Fruit fly (Drosophila melanogaster) whole organism, embryonic: ENCODE results near the gene CG46310.

Experiments used
- CG11398 ChIP-seq: fragments of 200-800 bp; sonication (Bioruptor generic); optimal IDR thresholded peaks from 2 replicates; lab custom pipeline; 2016; ENCODE audit warnings: missing biosample characterization, missing genetic modification characterization
- CG11504 ChIP-seq: fragments of 200-800 bp; sonication (Bioruptor generic); optimal IDR thresholded peaks from 3 replicates; lab custom pipeline; 2019; ENCODE audit warnings: missing biosample characterization, mild to moderate bottlenecking, missing genetic modification characterization, moderate library complexity
- CG12391 ChIP-seq: fragments of 200-800 bp; sonication (Bioruptor generic); optimal IDR thresholded peaks from 3 replicates; lab custom pipeline; 2018; ENCODE audit warnings: missing biosample characterization, mild to moderate bottlenecking, missing genetic modification characterization, moderate library complexity
- CG14710 ChIP-seq: fragments of 200-800 bp; sonication (Bioruptor generic); optimal IDR thresholded peaks from 3 replicates; lab custom pipeline; 2019; ENCODE audit warnings: missing biosample characterization, mild to moderate bottlenecking, missing genetic modification characterization, moderate library complexity
- CG1647 ChIP-seq: fragments of 200-800 bp; sonication (Bioruptor generic); optimal IDR thresholded peaks from 3 replicates; lab custom pipeline; 2016; ENCODE audit warnings: missing biosample characterization, missing genetic modification characterization
- CG1792 ChIP-seq: fragments of 200-800 bp; sonication (Bioruptor generic); optimal IDR thresholded peaks from 2 replicates; lab custom pipeline; 2016; ENCODE audit warnings: missing biosample characterization, missing genetic modification characterization
- CG18011 ChIP-seq: fragments of 200-800 bp; sonication (Bioruptor generic); optimal IDR thresholded peaks from 2 replicates; lab custom pipeline; 2017; ENCODE audit warnings: missing biosample characterization, missing genetic modification characterization, mild to moderate bottlenecking, moderate library complexity, missing genotype
- CG2129 ChIP-seq: fragments of 200-800 bp; sonication (Bioruptor generic); IDR thresholded peaks from 2 replicates; pipeline ENCODE4 v1.3.6; 2022; ENCODE audit warnings: missing biosample characterization, missing genetic modification characterization; ENCODE audit not compliant: partially characterized antibody
- CG30403 ChIP-seq: fragments of 200-800 bp; sonication (Bioruptor generic); optimal IDR thresholded peaks from 3 replicates; lab custom pipeline; 2016; ENCODE audit warnings: missing biosample characterization, missing genetic modification characterization
- CG31388 ChIP-seq: fragments of 200-800 bp; sonication (Bioruptor generic); optimal IDR thresholded peaks from 2 replicates; lab custom pipeline; 2016; ENCODE audit warnings: missing biosample characterization, missing genetic modification characterization
- CG31441 ChIP-seq: fragments of 200-800 bp; sonication (Bioruptor generic); IDR thresholded peaks from 2 replicates; pipeline ENCODE4 v1.3.6; 2022; ENCODE audit warnings: missing biosample characterization, missing genetic modification characterization
- CG3163 ChIP-seq: fragments of 200-800 bp; sonication (Bioruptor generic); optimal IDR thresholded peaks from 3 replicates; lab custom pipeline; 2016; ENCODE audit warnings: missing biosample characterization, missing genetic modification characterization
- CG6765 ChIP-seq: fragments of 200-800 bp; sonication (Bioruptor generic); optimal IDR thresholded peaks from 3 replicates; lab custom pipeline; 2017; ENCODE audit warnings: missing biosample characterization, mild to moderate bottlenecking, missing genetic modification characterization
- CG6791 ChIP-seq: fragments of 200-800 bp; sonication (Bioruptor generic); IDR thresholded peaks from 3 replicates; pipeline ENCODE4 v1.3.6; 2022; ENCODE audit warnings: missing biosample characterization, missing genetic modification characterization; ENCODE audit not compliant: partially characterized antibody
- CG6854 ChIP-seq: fragments of 200-800 bp; sonication (Bioruptor generic); optimal IDR thresholded peaks from 3 replicates; lab custom pipeline; 2017; ENCODE audit warnings: missing biosample characterization, mild to moderate bottlenecking, missing genetic modification characterization
- CG7556 ChIP-seq: fragments of 200-800 bp; sonication (Bioruptor generic); optimal IDR thresholded peaks from 2 replicates; lab custom pipeline; 2017; ENCODE audit warnings: missing biosample characterization, mild to moderate bottlenecking, missing genetic modification characterization
- CG7963 ChIP-seq: fragments of 200-800 bp; sonication (Bioruptor generic); IDR thresholded peaks from 3 replicates; pipeline ENCODE4 v1.3.6; 2022; ENCODE audit warnings: missing biosample characterization, missing genetic modification characterization; ENCODE audit not compliant: partially characterized antibody
- ERR ChIP-seq: fragments of 200-800 bp; sonication (Bioruptor generic); optimal IDR thresholded peaks from 2 replicates; lab custom pipeline; 2016; ENCODE audit warnings: missing biosample characterization, missing genetic modification characterization
- Elba2 ChIP-seq: fragments of 200-800 bp; sonication (Bioruptor generic); optimal IDR thresholded peaks from 3 replicates; lab custom pipeline; 2016; ENCODE audit warnings: missing biosample characterization, missing genetic modification characterization
- Ets65A ChIP-seq: fragments of 200-800 bp; sonication (Bioruptor generic); peaks from one replicate; lab custom pipeline; 2016; ENCODE audit warnings: missing biosample characterization, missing genetic modification characterization
- MESR4 ChIP-seq: fragments of 200-800 bp; sonication (Bioruptor generic); optimal IDR thresholded peaks from 2 replicates; lab custom pipeline; 2018; ENCODE audit warnings: missing biosample characterization, mild to moderate bottlenecking, missing genetic modification characterization, moderate library complexity
- Med ChIP-seq: fragments of 200-800 bp; sonication (Bioruptor generic); peaks from one replicate; lab custom pipeline; 2016; ENCODE audit warnings: missing biosample characterization, missing genetic modification characterization, mild to moderate bottlenecking, inconsistent platforms, moderate library complexity
- Nf-YC ChIP-seq: fragments of 200-800 bp; optimal IDR thresholded peaks from 3 replicates; lab custom pipeline; 2019; ENCODE audit warnings: missing biosample characterization, mild to moderate bottlenecking, missing genetic modification characterization, moderate library complexity
- Scr ChIP-seq: fragments of 200-800 bp; sonication (Bioruptor generic); IDR thresholded peaks from 2 replicates; pipeline ENCODE4 v1.3.6; 2022; ENCODE audit warnings: missing biosample characterization, missing genetic modification characterization; ENCODE audit not compliant: partially characterized antibody
- Sry-β ChIP-seq: fragments of 200-800 bp; sonication (Bioruptor generic); optimal IDR thresholded peaks from 2 replicates; lab custom pipeline; 2018; ENCODE audit warnings: missing biosample characterization, mild to moderate bottlenecking, missing genetic modification characterization, moderate library complexity
- Stat92E ChIP-seq, 3 experiments: fragments of >200 bp in 2 of 3; fragments of 200-800 bp in 1 of 3; sonication (Bioruptor generic) in 1 of 3; optimal IDR thresholded peaks; 2 replicates each; lab custom pipeline; 2017 to 2019; ENCODE audit warnings: missing biosample characterization in 3 of 3, missing genetic modification characterization in 3 of 3, mild to moderate bottlenecking in 1 of 3, moderate library complexity in 1 of 3
- Trl ChIP-seq, 3 experiments: fragments of >200 bp in 2 of 3; fragments of 200-800 bp in 1 of 3; sonication (Bioruptor generic) in 1 of 3; optimal IDR thresholded peaks; 2 replicates in 1 of 3; 3 replicates in 2 of 3; lab custom pipeline; 2016 to 2017; ENCODE audit warnings: missing biosample characterization in 1 of 3, missing genetic modification characterization in 1 of 3
- YL-1 ChIP-seq: fragments of 200-800 bp; sonication (Bioruptor generic); optimal IDR thresholded peaks from 3 replicates; lab custom pipeline; 2017; ENCODE audit warnings: missing biosample characterization, mild to moderate bottlenecking, missing genetic modification characterization
- al ChIP-seq: fragments of 200-800 bp; sonication (Bioruptor generic); IDR thresholded peaks from 2 replicates; pipeline ENCODE4 v1.3.6; 2022; ENCODE audit warnings: missing biosample characterization, missing genetic modification characterization
- amos ChIP-seq: fragments of 200-800 bp; sonication (Bioruptor generic); IDR thresholded peaks from 2 replicates; pipeline ENCODE4 v1.3.6; 2022; ENCODE audit warnings: missing biosample characterization, missing genetic modification characterization; ENCODE audit not compliant: partially characterized antibody
- bbx ChIP-seq: fragments of 200-800 bp; sonication (Bioruptor generic); IDR thresholded peaks from 2 replicates; pipeline ENCODE4 v1.3.6; 2022; ENCODE audit warnings: missing biosample characterization, missing genetic modification characterization; ENCODE audit not compliant: partially characterized antibody
- chm ChIP-seq: fragments of 200-800 bp; sonication (Bioruptor generic); IDR thresholded peaks from 2 replicates; pipeline ENCODE4 v1.3.6; 2022; ENCODE audit warnings: missing biosample characterization, missing genetic modification characterization
- crp ChIP-seq, 2 experiments: fragments of 200-800 bp; sonication (Bioruptor generic); optimal IDR thresholded peaks; 2 replicates in 1 of 2; 3 replicates in 1 of 2; lab custom pipeline; 2017; ENCODE audit warnings: missing biosample characterization in 2 of 2, missing genetic modification characterization in 2 of 2, mild to moderate bottlenecking in 1 of 2, moderate library complexity in 1 of 2
- fd3F ChIP-seq: fragments of 200-800 bp; sonication (Bioruptor generic); optimal IDR thresholded peaks from 2 replicates; lab custom pipeline; 2018; ENCODE audit warnings: missing biosample characterization, mild to moderate bottlenecking, missing genetic modification characterization, moderate library complexity
- inv ChIP-seq: fragments of 200-800 bp; sonication (Bioruptor generic); IDR thresholded peaks from 2 replicates; pipeline ENCODE4 v1.3.6; 2022; ENCODE audit warnings: missing biosample characterization, missing genetic modification characterization; ENCODE audit not compliant: partially characterized antibody
- maf-S ChIP-seq: fragments of 200-800 bp; sonication (Bioruptor generic); optimal IDR thresholded peaks from 2 replicates; lab custom pipeline; 2016; ENCODE audit warnings: missing biosample characterization, missing genetic modification characterization
- mld ChIP-seq: fragments of 200-800 bp; sonication (Bioruptor generic); IDR thresholded peaks from 3 replicates; pipeline ENCODE4 v1.3.6; 2022; ENCODE audit warnings: missing biosample characterization, missing genetic modification characterization; ENCODE audit not compliant: partially characterized antibody
- nerfin-1 ChIP-seq: fragments of 200-800 bp; sonication (Bioruptor generic); optimal IDR thresholded peaks from 3 replicates; lab custom pipeline; 2019; ENCODE audit warnings: missing biosample characterization, mild to moderate bottlenecking, missing genetic modification characterization, moderate library complexity
- nerfin-2 ChIP-seq: fragments of 200-800 bp; sonication (Bioruptor generic); IDR thresholded peaks from 2 replicates; pipeline ENCODE4 v1.3.6; 2022; ENCODE audit warnings: missing biosample characterization, missing genetic modification characterization; ENCODE audit not compliant: partially characterized antibody
- odd ChIP-seq: fragments of 200-800 bp; sonication (Bioruptor generic); optimal IDR thresholded peaks from 2 replicates; lab custom pipeline; 2017; ENCODE audit warnings: missing biosample characterization, mild to moderate bottlenecking, missing genetic modification characterization
- pzg ChIP-seq: fragments of 200-800 bp; sonication (Bioruptor generic); optimal IDR thresholded peaks from 3 replicates; lab custom pipeline; 2018; ENCODE audit warnings: missing biosample characterization, mild to moderate bottlenecking, missing genetic modification characterization, moderate library complexity
- row ChIP-seq: fragments of 200-800 bp; sonication (Bioruptor generic); IDR thresholded peaks from 3 replicates; pipeline ENCODE4 v1.3.6; 2022; ENCODE audit warnings: missing biosample characterization, missing genetic modification characterization
- slbo ChIP-seq: fragments of 200-800 bp; sonication (Bioruptor generic); IDR thresholded peaks from 2 replicates; pipeline ENCODE4 v1.3.6; 2022; ENCODE audit warnings: missing biosample characterization, missing genetic modification characterization
- sna ChIP-seq: fragments of 200-800 bp; sonication (Bioruptor generic); IDR thresholded peaks from 2 replicates; pipeline ENCODE4 v1.3.6; 2022; ENCODE audit warnings: missing biosample characterization, missing genetic modification characterization; ENCODE audit not compliant: partially characterized antibody
- sr ChIP-seq: fragments of 200-800 bp; sonication (Bioruptor generic); IDR thresholded peaks from 3 replicates; pipeline ENCODE4 v1.3.6; 2022; ENCODE audit warnings: missing biosample characterization, missing genetic modification characterization
- trem ChIP-seq: fragments of 200-800 bp; optimal IDR thresholded peaks from 3 replicates; lab custom pipeline; 2019; ENCODE audit warnings: missing biosample characterization, mild to moderate bottlenecking, missing genetic modification characterization, moderate library complexity
- wdn ChIP-seq: fragments of 200-800 bp; sonication (Bioruptor generic); IDR thresholded peaks from 2 replicates; pipeline ENCODE4 v1.3.6; 2022; ENCODE audit warnings: missing biosample characterization, missing genetic modification characterization
- zf30C ChIP-seq: fragments of 200-800 bp; sonication (Bioruptor generic); optimal IDR thresholded peaks from 3 replicates; lab custom pipeline; 2018; ENCODE audit warnings: missing biosample characterization, mild to moderate bottlenecking, missing genetic modification characterization

The CG46310 gene

DNA sequence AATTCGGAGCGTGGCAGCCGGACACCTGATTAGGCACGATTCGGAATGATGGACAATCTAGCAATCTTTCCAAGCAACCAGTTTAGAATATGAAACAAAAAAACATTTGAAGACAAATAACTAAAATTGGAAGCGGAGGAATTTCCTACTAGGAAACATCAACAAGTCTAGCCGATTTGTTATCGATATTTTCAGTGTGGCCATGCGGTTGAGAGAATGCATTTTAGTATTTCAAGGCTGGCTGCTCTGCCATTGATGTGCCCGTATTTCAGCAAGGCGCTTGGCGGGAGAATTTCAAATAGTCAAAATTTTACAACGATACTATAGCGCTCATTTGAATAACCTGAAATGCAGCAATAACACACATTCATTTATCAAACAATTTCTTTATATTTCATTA lies 45.9 kb upstream of the CG46310 start, which contains the start of gene CG31457 (continued):
- TF ChIP-seq CG2129 (peak; percentile 46; the same call in 1 of the 2 replicates), CG6854 (GFP tag; lab: Kevin White, UChicago) (no peak), slbo (GFP tag; lab: Robert Waterston, UW) (no peak), sr (GFP tag; lab: Robert Waterston, UW) (no peak), al (GFP tag; lab: Robert Waterston, UW) (no peak), crp (GFP tag; optimal IDR thresholded peaks at IDR 0.05; lab: Kevin White, UChicago) (no peak), nerfin-1 (peak; percentile 91), trem (tag; lab: Kevin White, UChicago) (peak; percentile 71), Nf-YC (tag; lab: Kevin White, UChicago) (peak; percentile 10), nerfin-2 (peak; percentile 53; the same call in 1 of the 2 replicates), amos (peak; percentile 86), MESR4 (peak; percentile 50), zf30C (no peak), Sry-β (GFP tag; lab: Kevin White, UChicago) (peak; percentile 43), row (GFP tag; lab: Robert Waterston, UW) (peak; percentile 39; the same call in 1 of the 3 replicates), CG6765 (GFP tag; lab: Kevin White, UChicago) (no peak), CG7556 (GFP tag; lab: Kevin White, UChicago) (no peak), CG12391 (tag; lab: Kevin White, UChicago) (peak; percentile 24), CG6791 (peak; percentile 69; the same call in 2 of the 3 replicates), sna (GFP tag; lab: Robert Waterston, UW) (peak; percentile 73; the same call in 1 of the 2 replicates), CG31388 (GFP tag; lab: Kevin White, UChicago) (no peak), odd (no peak), CG14710 (peak; percentile 53), CG1647 (GFP tag; lab: Kevin White, UChicago) (no peak), CG18011 (GFP tag; lab: Kevin White, UChicago) (peak; percentile 94), maf-S (GFP tag; lab: Kevin White, UChicago) (no peak), CG3163 (GFP tag; lab: Kevin White, UChicago) (no peak), Elba2 (GFP tag; lab: Kevin White, UChicago) (peak; percentile 24), CG1792 (GFP tag; lab: Kevin White, UChicago) (no peak), chm (GFP tag; lab: Robert Waterston, UW) (no peak), inv (GFP tag; lab: Robert Waterston, UW) (peak; percentile 76), CG31441 (GFP tag; lab: Robert Waterston, UW) (no peak), mld (GFP tag; lab: Robert Waterston, UW) (peak; percentile 60; the same call in 1 of the 3 replicates), CG30403 (GFP tag; lab: Kevin White, UChicago) (no peak), Stat92E (GFP tag; optimal IDR thresholded peaks at IDR 0.05; lab: Kevin White, UChicago) (peak in 1 of 3 experiments; percentile 33), fd3F (GFP tag; lab: Kevin White, UChicago) (no peak), CG11504 (tag; lab: Kevin White, UChicago) (no peak), Scr (GFP tag; lab: Robert Waterston, UW) (peak; percentile 79), Trl (optimal IDR thresholded peaks at IDR 0.05; lab: Kevin White, UChicago) (no peak), Trl (GFP tag; optimal IDR thresholded peaks at IDR 0.05; lab: Kevin White, UChicago) (no peak), Med (GFP tag; lab: Kevin White, UChicago) (peak; percentile 87), ERR (no peak), pzg (GFP tag; lab: Kevin White, UChicago) (peak; percentile 95), Ets65A (GFP tag; lab: Kevin White, UChicago) (peak; percentile 55), bbx (GFP tag; lab: Robert Waterston, UW) (peak; percentile 81), CG11398 (GFP tag; lab: Kevin White, UChicago) (no peak), YL-1 (GFP tag; lab: Kevin White, UChicago) (peak; percentile 11), CG7963 (GFP tag; lab: Robert Waterston, UW) (peak; percentile 56; the same call in 2 of the 3 replicates), wdn (GFP tag; lab: Robert Waterston, UW) (no peak)
